Comparison of ENCODE assay signal across 1 fruit fly cellular context in the genomic region with DNA sequence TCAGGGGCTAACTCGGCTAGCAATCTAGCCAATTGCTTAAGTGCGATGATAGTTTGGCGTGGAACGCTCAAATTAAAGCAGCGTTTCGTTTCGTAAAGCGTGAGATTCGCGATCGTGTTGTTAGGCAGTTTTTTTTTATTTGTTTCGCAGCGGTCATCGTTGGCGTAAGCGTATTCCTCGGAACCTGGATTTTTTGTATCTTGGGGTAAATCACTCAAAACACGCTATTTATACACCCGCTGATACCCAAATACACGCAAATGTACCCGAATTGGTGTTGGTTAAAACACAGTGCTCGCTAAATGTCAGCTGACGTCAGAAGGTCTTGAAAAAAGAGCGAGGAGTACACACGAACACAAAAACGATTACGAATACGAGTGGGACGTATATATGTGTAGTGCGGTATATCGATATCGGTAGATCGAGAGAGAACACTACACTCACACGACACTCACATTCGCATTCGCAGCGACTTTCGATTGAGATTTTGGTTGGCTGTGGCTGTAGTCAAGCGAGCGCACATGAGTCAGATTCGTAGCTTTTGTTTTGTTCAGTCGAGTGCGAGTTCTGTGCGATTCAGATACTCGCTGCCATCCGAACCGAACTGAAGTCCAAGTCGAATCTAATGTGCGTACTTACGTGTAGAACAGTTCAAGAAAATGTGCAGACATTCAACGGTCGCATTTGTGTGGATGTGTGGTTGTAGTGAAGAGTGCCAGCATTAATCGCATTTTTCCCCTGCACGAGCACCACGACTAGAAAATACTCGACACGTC.
TF ChIP-seq lines count a peak whose summit lies in the region.

No protein-coding gene starts in this region.

TF ChIP-seq in whole organism, embryonic, 481 proteins besides CTCF, POLR2A, EP300 and RAD21 (continued from another document and continues in another):
- TF ChIP-seq CG8388 (GFP tag; optimal IDR thresholded peaks at IDR 0.05; lab: Kevin White, UChicago) (peak; percentile 100), CG34422 (GFP tag; IDR thresholded peaks at IDR 0.05; lab: Robert Waterston, UW) (no peak), Max (GFP tag; optimal IDR thresholded peaks at IDR 0.05; lab: Kevin White, UChicago) (no peak), Antp (GFP tag; optimal IDR thresholded peaks at IDR 0.05; lab: Kevin White, UChicago) (no peak), tio (GFP tag; optimal IDR thresholded peaks at IDR 0.05; lab: Kevin White, UChicago) (no peak), sug (tag; optimal IDR thresholded peaks at IDR 0.05; lab: Kevin White, UChicago) (peak; percentile 68), maf-S (GFP tag; optimal IDR thresholded peaks at IDR 0.05; lab: Kevin White, UChicago) (no peak), Oaz (GFP tag; IDR thresholded peaks at IDR 0.05; lab: Robert Waterston, UW) (no peak), danr (GFP tag; IDR thresholded peaks at IDR 0.05; lab: Robert Waterston, UW) (no peak), B-H2 (GFP tag; optimal IDR thresholded peaks at IDR 0.05; lab: Kevin White, UChicago) (peak; percentile 70), CG12769 (tag; optimal IDR thresholded peaks at IDR 0.05; lab: Kevin White, UChicago) (peak; percentile 73), CG13894 (tag; optimal IDR thresholded peaks at IDR 0.05; lab: Kevin White, UChicago) (peak; percentile 89), Fer1 (GFP tag; optimal IDR thresholded peaks at IDR 0.05; lab: Kevin White, UChicago) (peak; percentile 70), Hr39 (optimal IDR thresholded peaks at IDR 0.05; lab: Kevin White, UChicago) (no peak), CG30403 (GFP tag; optimal IDR thresholded peaks at IDR 0.05; lab: Kevin White, UChicago) (no peak), Meics (GFP tag; optimal IDR thresholded peaks at IDR 0.05; lab: Kevin White, UChicago) (peak; percentile 42), cato (GFP tag; optimal IDR thresholded peaks at IDR 0.05; lab: Kevin White, UChicago; ENCODE audit: borderline replicate concordance) (no peak), seq (GFP tag; IDR thresholded peaks at IDR 0.05; lab: Robert Waterston, UW) (no peak), CG1602 (GFP tag; optimal IDR thresholded peaks at IDR 0.05; lab: Kevin White, UChicago) (no peak), CG5245 (GFP tag; optimal IDR thresholded peaks at IDR 0.05; lab: Kevin White, UChicago) (no peak), sens (GFP tag; lab: Kevin White, UChicago) (peak; percentile 62), caup (GFP tag; optimal IDR thresholded peaks at IDR 0.05; lab: Kevin White, UChicago; ENCODE audit: severe bottlenecking) (peak; percentile 39), ash1 (GFP tag; optimal IDR thresholded peaks at IDR 0.05; lab: Kevin White, UChicago) (no peak), Mad (GFP tag; optimal IDR thresholded peaks at IDR 0.05; lab: Kevin White, UChicago) (no peak), CG1792 (GFP tag; optimal IDR thresholded peaks at IDR 0.05; lab: Kevin White, UChicago) (no peak), Sry-δ (GFP tag; optimal IDR thresholded peaks at IDR 0.05; lab: Kevin White, UChicago) (peak; percentile 46), CG5180 (GFP tag; optimal IDR thresholded peaks at IDR 0.05; lab: Kevin White, UChicago) (peak; percentile 86), Dbx (GFP tag; IDR thresholded peaks at IDR 0.05; lab: Robert Waterston, UW) (no peak), CG30020 (tag; optimal IDR thresholded peaks at IDR 0.05; lab: Kevin White, UChicago) (peak; percentile 33), Dll (GFP tag; IDR thresholded peaks at IDR 0.05; lab: Robert Waterston, UW; ENCODE audit: partially characterized antibody) (no peak), Dfd (GFP tag; optimal IDR thresholded peaks at IDR 0.05; lab: Kevin White, UChicago) (no peak), gro (GFP tag; optimal IDR thresholded peaks at IDR 0.05; lab: Kevin White, UChicago) (peak; percentile 4), CG9727 (GFP tag; optimal IDR thresholded peaks at IDR 0.05; lab: Kevin White, UChicago) (no peak), Asciz (GFP tag; optimal IDR thresholded peaks at IDR 0.05; lab: Kevin White, UChicago) (peak; percentile 17), CG1603 (tag; optimal IDR thresholded peaks at IDR 0.05; lab: Kevin White, UChicago) (peak; percentile 8), C15 (GFP tag; IDR thresholded peaks at IDR 0.05; lab: Robert Waterston, UW) (no peak), CG10543 (GFP tag; optimal IDR thresholded peaks at IDR 0.05; lab: Kevin White, UChicago) (peak; percentile 91), CG2129 (GFP tag; IDR thresholded peaks at IDR 0.05; lab: Robert Waterston, UW; ENCODE audit: partially characterized antibody) (no peak), org-1 (GFP tag; optimal IDR thresholded peaks at IDR 0.05; lab: Kevin White, UChicago) (no peak), CG2875 (GFP tag; optimal IDR thresholded peaks at IDR 0.05; lab: Kevin White, UChicago) (no peak), CG18619 (GFP tag; optimal IDR thresholded peaks at IDR 0.05; lab: Kevin White, UChicago) (no peak), Nf-YB (GFP tag; optimal IDR thresholded peaks at IDR 0.05; lab: Kevin White, UChicago) (peak; percentile 85), CG15601 (tag; optimal IDR thresholded peaks at IDR 0.05; lab: Kevin White, UChicago) (peak; percentile 24), CG13287 (GFP tag; IDR thresholded peaks at IDR 0.05; lab: Robert Waterston, UW; ENCODE audit: partially characterized antibody) (no peak), CG9437 (GFP tag; optimal IDR thresholded peaks at IDR 0.05; lab: Kevin White, UChicago) (no peak), CG10274 (GFP tag; optimal IDR thresholded peaks at IDR 0.05; lab: Kevin White, UChicago) (no peak), CG14050 (GFP tag; IDR thresholded peaks at IDR 0.05; lab: Robert Waterston, UW) (no peak), Deaf1 (tag; optimal IDR thresholded peaks at IDR 0.05; lab: Kevin White, UChicago) (peak; percentile 94), CG11247 (GFP tag; IDR thresholded peaks at IDR 0.05; lab: Robert Waterston, UW) (no peak), pum (GFP tag; optimal IDR thresholded peaks at IDR 0.05; lab: Kevin White, UChicago) (no peak), CG10321 (GFP tag; IDR thresholded peaks at IDR 0.05; lab: Robert Waterston, UW) (no peak), Doc2 (GFP tag; IDR thresholded peaks at IDR 0.05; lab: Robert Waterston, UW) (no peak), croc (GFP tag; conservative IDR thresholded peaks at IDR 0.05; lab: Robert Waterston, UW) (no peak), Dip3 (GFP tag; optimal IDR thresholded peaks at IDR 0.05; lab: Kevin White, UChicago) (peak; percentile 5), pzg (GFP tag; optimal IDR thresholded peaks at IDR 0.05; lab: Kevin White, UChicago) (peak; percentile 32), trem (tag; optimal IDR thresholded peaks at IDR 0.05; lab: Kevin White, UChicago) (peak; percentile 48), CG32767 (GFP tag; IDR thresholded peaks at IDR 0.05; lab: Robert Waterston, UW) (no peak), knrl (GFP tag; IDR thresholded peaks at IDR 0.05; lab: Robert Waterston, UW; ENCODE audit: partially characterized antibody) (no peak), ems (GFP tag; optimal IDR thresholded peaks at IDR 0.05; lab: Kevin White, UChicago) (no peak), Drgx (GFP tag; IDR thresholded peaks at IDR 0.05; lab: Robert Waterston, UW) (no peak), chn (GFP tag; optimal IDR thresholded peaks at IDR 0.05; lab: Kevin White, UChicago) (no peak), wor (GFP tag; IDR thresholded peaks at IDR 0.05; lab: Robert Waterston, UW) (no peak), CG10366 (GFP tag; IDR thresholded peaks at IDR 0.05; lab: Robert Waterston, UW) (no peak), D19A (tag; optimal IDR thresholded peaks at IDR 0.05; lab: Kevin White, UChicago) (no peak), nerfin-2 (GFP tag; IDR thresholded peaks at IDR 0.05; lab: Robert Waterston, UW; ENCODE audit: partially characterized antibody) (no peak), stc (GFP tag; IDR thresholded peaks at IDR 0.05; lab: Robert Waterston, UW) (no peak), CG18764 (GFP tag; optimal IDR thresholded peaks at IDR 0.05; lab: Kevin White, UChicago) (peak; percentile 25), CG8281 (tag; optimal IDR thresholded peaks at IDR 0.05; lab: Kevin White, UChicago) (no peak), CG6254 (GFP tag; optimal IDR thresholded peaks at IDR 0.05; lab: Kevin White, UChicago) (no peak), Ada2b (GFP tag; IDR thresholded peaks at IDR 0.05; lab: Robert Waterston, UW) (no peak), dpn (GFP tag; optimal IDR thresholded peaks at IDR 0.05; lab: Kevin White, UChicago) (no peak), CG18476 (GFP tag; optimal IDR thresholded peaks at IDR 0.05; lab: Kevin White, UChicago) (no peak), HLH4C (GFP tag; IDR thresholded peaks at IDR 0.05; lab: Robert Waterston, UW; ENCODE audit: partially characterized antibody) (no peak), chm (GFP tag; IDR thresholded peaks at IDR 0.05; lab: Robert Waterston, UW) (no peak), NFAT (GFP tag; IDR thresholded peaks at IDR 0.05; lab: Robert Waterston, UW) (no peak), bigmax (GFP tag; optimal IDR thresholded peaks at IDR 0.05; lab: Kevin White, UChicago) (no peak), CG4820 (GFP tag; optimal IDR thresholded peaks at IDR 0.05; lab: Kevin White, UChicago) (no peak), PHDP (tag; optimal IDR thresholded peaks at IDR 0.05; lab: Kevin White, UChicago) (peak; percentile 42), Hmr (GFP tag; optimal IDR thresholded peaks at IDR 0.05; lab: Kevin White, UChicago) (peak; percentile 67), Oli (tag; optimal IDR thresholded peaks at IDR 0.05; lab: Kevin White, UChicago) (no peak), CG1832 (GFP tag; optimal IDR thresholded peaks at IDR 0.05; lab: Kevin White, UChicago) (no peak), sd (tag; optimal IDR thresholded peaks at IDR 0.05; lab: Kevin White, UChicago) (peak; percentile 58), CG8765 (GFP tag; IDR thresholded peaks at IDR 0.05; lab: Robert Waterston, UW) (no peak), Hr3 (GFP tag; optimal IDR thresholded peaks at IDR 0.05; lab: Kevin White, UChicago) (no peak), CG3163 (GFP tag; optimal IDR thresholded peaks at IDR 0.05; lab: Kevin White, UChicago) (peak; percentile 25), bbx (GFP tag; IDR thresholded peaks at IDR 0.05; lab: Robert Waterston, UW; ENCODE audit: partially characterized antibody) (no peak), Hand (GFP tag; optimal IDR thresholded peaks at IDR 0.05; lab: Kevin White, UChicago) (peak; percentile 55), CG6272 (GFP tag; IDR thresholded peaks at IDR 0.05; lab: Robert Waterston, UW) (no peak), CG1647 (GFP tag; optimal IDR thresholded peaks at IDR 0.05; lab: Kevin White, UChicago) (no peak), Kr (GFP tag; optimal IDR thresholded peaks at IDR 0.05; lab: Kevin White, UChicago) (no peak), Bgb (GFP tag; IDR thresholded peaks at IDR 0.05; lab: Robert Waterston, UW; ENCODE audit: partially characterized antibody) (no peak), Gsc (GFP tag; IDR thresholded peaks at IDR 0.05; lab: Robert Waterston, UW) (no peak), grn (GFP tag; optimal IDR thresholded peaks at IDR 0.05; lab: Kevin White, UChicago) (peak; percentile 55), CG2678 (tag; optimal IDR thresholded peaks at IDR 0.05; lab: Kevin White, UChicago) (no peak), CG2202 (tag; optimal IDR thresholded peaks at IDR 0.05; lab: Kevin White, UChicago) (peak; percentile 3), sna (GFP tag; IDR thresholded peaks at IDR 0.05; lab: Robert Waterston, UW; ENCODE audit: partially characterized antibody) (no peak), aop (GFP tag; IDR thresholded peaks at IDR 0.05; lab: Robert Waterston, UW) (no peak), Hmx (GFP tag; optimal IDR thresholded peaks at IDR 0.05; lab: Kevin White, UChicago) (no peak), HHEX (GFP tag; optimal IDR thresholded peaks at IDR 0.05; lab: Kevin White, UChicago) (no peak), vfl (GFP tag; optimal IDR thresholded peaks at IDR 0.05; lab: Kevin White, UChicago) (no peak), kah (GFP tag; optimal IDR thresholded peaks at IDR 0.05; lab: Kevin White, UChicago) (peak; percentile 17), luna (GFP tag; optimal IDR thresholded peaks at IDR 0.05; lab: Kevin White, UChicago) (no peak), CG9609 (GFP tag; optimal IDR thresholded peaks at IDR 0.05; lab: Kevin White, UChicago) (no peak), CG14441 (GFP tag; IDR thresholded peaks at IDR 0.05; lab: Robert Waterston, UW) (no peak), so (GFP tag; IDR thresholded peaks at IDR 0.05; lab: Robert Waterston, UW) (no peak), sima (GFP tag; optimal IDR thresholded peaks at IDR 0.05; lab: Kevin White, UChicago) (no peak), bowl (GFP tag; IDR thresholded peaks at IDR 0.05; lab: Robert Waterston, UW) (no peak), ftz-f1 (GFP tag; optimal IDR thresholded peaks at IDR 0.05; lab: Kevin White, UChicago) (peak; percentile 46), NK7.1 (GFP tag; optimal IDR thresholded peaks at IDR 0.05; lab: Kevin White, UChicago) (no peak), CG11695 (GFP tag; IDR thresholded peaks at IDR 0.05; lab: Robert Waterston, UW) (no peak), disco-r (GFP tag; optimal IDR thresholded peaks at IDR 0.05; lab: Kevin White, UChicago) (no peak), slou (GFP tag; optimal IDR thresholded peaks at IDR 0.05; lab: Kevin White, UChicago) (no peak), CG18011 (GFP tag; optimal IDR thresholded peaks at IDR 0.05; lab: Kevin White, UChicago) (no peak), Side (GFP tag; optimal IDR thresholded peaks at IDR 0.05; lab: Kevin White, UChicago) (no peak), Dek (tag; optimal IDR thresholded peaks at IDR 0.05; lab: Kevin White, UChicago) (no peak), mam (GFP tag; optimal IDR thresholded peaks at IDR 0.05; lab: Kevin White, UChicago) (no peak), CG6689 (GFP tag; IDR thresholded peaks at IDR 0.05; lab: Robert Waterston, UW) (no peak), dm (GFP tag; optimal IDR thresholded peaks at IDR 0.05; lab: Kevin White, UChicago) (no peak), CG7357 (GFP tag; IDR thresholded peaks at IDR 0.05; lab: Robert Waterston, UW) (no peak), CG34376 (GFP tag; optimal IDR thresholded peaks at IDR 0.05; lab: Kevin White, UChicago) (peak; percentile 91), Vsx1 (GFP tag; optimal IDR thresholded peaks at IDR 0.05; lab: Kevin White, UChicago) (no peak), CG17829 (tag; optimal IDR thresholded peaks at IDR 0.05; lab: Kevin White, UChicago) (peak; percentile 45), CG9797 (GFP tag; optimal IDR thresholded peaks at IDR 0.05; lab: Kevin White, UChicago) (no peak), lbe (GFP tag; optimal IDR thresholded peaks at IDR 0.05; lab: Kevin White, UChicago) (peak; percentile 88), Doc3 (GFP tag; IDR thresholded peaks at IDR 0.05; lab: Robert Waterston, UW; ENCODE audit: partially characterized antibody) (no peak), CG12659 (GFP tag; optimal IDR thresholded peaks at IDR 0.05; lab: Kevin White, UChicago) (peak; percentile 34), nom (GFP tag; optimal IDR thresholded peaks at IDR 0.05; lab: Kevin White, UChicago) (peak; percentile 83), gt (GFP tag; IDR thresholded peaks at IDR 0.05; lab: Robert Waterston, UW) (no peak)
